Worm (Caenorhabditis elegans) whole organism, L1 larva: ENCODE results near the gene rnf-113.

Experiments
- C16A3.4 ChIP-seq: fragments of 150-350 bp; optimal IDR thresholded peaks from 2 replicates; lab custom pipeline; 2014; ENCODE audit warnings: missing biosample characterization, missing genetic modification characterization
- Y116A8C.19 ChIP-seq: sonication (generic microtip); optimal IDR thresholded peaks from 2 replicates; lab custom pipeline; 2016; ENCODE audit warnings: missing compliant biosample characterization, missing genetic modification characterization, borderline replicate concordance
- aha-1 ChIP-seq: fragments of 150-350 bp; optimal IDR thresholded peaks from 2 replicates; lab custom pipeline; 2014; ENCODE audit warnings: missing biosample characterization, missing genetic modification characterization
- alr-1 ChIP-seq: fragments of 200-800 bp; sonication (Bioruptor generic); optimal IDR thresholded peaks from 2 replicates; lab custom pipeline; 2018; ENCODE audit warnings: borderline replicate concordance, mild to moderate bottlenecking, missing genetic modification characterization, missing compliant biosample characterization
- aly-2 ChIP-seq: fragments of 150-350 bp; optimal IDR thresholded peaks from 2 replicates; lab custom pipeline; 2014; ENCODE audit warnings: missing biosample characterization, missing genetic modification characterization
- ceh-90 ChIP-seq: sonication (generic microtip); optimal IDR thresholded peaks from 2 replicates; lab custom pipeline; 2016; ENCODE audit warnings: missing genetic modification characterization, missing compliant biosample characterization
- dpl-1 ChIP-seq, 3 experiments: fragments of 150-350 bp in 2 of 3; sonication (generic microtip) in 1 of 3; optimal IDR thresholded peaks; 2 replicates each; lab custom pipeline; 2014 to 2017; ENCODE audit warnings: missing biosample characterization in 3 of 3, missing genetic modification characterization in 3 of 3, missing genetic modification reagents in 3 of 3
- dsc-1 ChIP-seq: sonication (generic microtip); optimal IDR thresholded peaks from 2 replicates; lab custom pipeline; 2016; ENCODE audit warnings: mild to moderate bottlenecking, missing genetic modification characterization, missing compliant biosample characterization
- egl-27 ChIP-seq, 2 experiments: fragments of 150-350 bp in 1 of 2; sonication (generic microtip); optimal IDR thresholded peaks; 3 replicates each; lab custom pipeline; 2017 to 2018; ENCODE audit warnings: missing biosample characterization in 2 of 2, missing genetic modification characterization in 2 of 2, missing genetic modification reagents in 2 of 2
- elt-3 ChIP-seq, 6 experiments: fragments of 150-350 bp in 1 of 6; sonication (generic microtip); optimal IDR thresholded peaks; 2 replicates each; lab custom pipeline; 2017 to 2018; ENCODE audit warnings: missing biosample characterization in 6 of 6, missing genetic modification characterization in 6 of 6, inconsistent platforms in 1 of 6
- ets-5 ChIP-seq: fragments of 200-800 bp; sonication (Bioruptor generic); IDR thresholded peaks from 2 replicates; pipeline ENCODE4 v1.3.6; 2022; ENCODE audit warnings: missing genetic modification characterization, missing compliant biosample characterization
- fkh-10 ChIP-seq: sonication (generic microtip); optimal IDR thresholded peaks from 2 replicates; lab custom pipeline; 2017; ENCODE audit warnings: missing biosample characterization, missing genetic modification reagents, missing genetic modification characterization
- fkh-4 ChIP-seq: sonication (generic microtip); optimal IDR thresholded peaks from 2 replicates; lab custom pipeline; 2016; ENCODE audit warnings: missing compliant biosample characterization, missing genetic modification characterization, borderline replicate concordance
- fkh-8 ChIP-seq: sonication (generic microtip); optimal IDR thresholded peaks from 2 replicates; lab custom pipeline; 2016; ENCODE audit warnings: mild to moderate bottlenecking, missing genetic modification characterization, missing compliant biosample characterization
- hlh-4 ChIP-seq: sonication (generic microtip); optimal IDR thresholded peaks from 2 replicates; lab custom pipeline; 2016; ENCODE audit warnings: mild to moderate bottlenecking, missing genetic modification characterization, missing compliant biosample characterization
- hpl-2 ChIP-seq: fragments of 150-350 bp; optimal IDR thresholded peaks from 2 replicates; lab custom pipeline; 2014; ENCODE audit warnings: missing biosample characterization, missing genetic modification reagents, missing genetic modification characterization
- irx-1 ChIP-seq: sonication (generic microtip); optimal IDR thresholded peaks from 2 replicates; lab custom pipeline; 2016; ENCODE audit warnings: missing genetic modification characterization, missing compliant biosample characterization
- jun-1 ChIP-seq: fragments of 150-350 bp; optimal IDR thresholded peaks from 2 replicates; lab custom pipeline; 2014; ENCODE audit warnings: missing biosample characterization, missing genetic modification reagents, missing genetic modification characterization
- lin-13 ChIP-seq: fragments of 150-350 bp; optimal IDR thresholded peaks from 2 replicates; lab custom pipeline; 2014; ENCODE audit warnings: missing biosample characterization, missing genetic modification reagents, missing genetic modification characterization
- lin-14 ChIP-seq: fragments of 200-800 bp; sonication (Bioruptor generic); optimal IDR thresholded peaks from 2 replicates; lab custom pipeline; 2018; ENCODE audit warnings: mild to moderate bottlenecking, missing genetic modification characterization, moderate library complexity, missing compliant biosample characterization
- lin-15B ChIP-seq: fragments of 150-350 bp; sonication (generic microtip); optimal IDR thresholded peaks from 3 replicates; lab custom pipeline; 2014; ENCODE audit warnings: missing biosample characterization, missing genetic modification characterization
- lin-35 ChIP-seq, 2 experiments: fragments of 150-350 bp; optimal IDR thresholded peaks; 2 replicates each; lab custom pipeline; 2014; ENCODE audit warnings: missing biosample characterization in 2 of 2, missing genetic modification characterization in 2 of 2, missing genetic modification reagents in 2 of 2
- lir-3 ChIP-seq: sonication (generic microtip); optimal IDR thresholded peaks from 2 replicates; lab custom pipeline; 2016; ENCODE audit warnings: mild to moderate bottlenecking, missing genetic modification characterization, moderate library complexity, missing compliant biosample characterization; ENCODE audit not compliant: poor library complexity
- mep-1 ChIP-seq: fragments of 150-350 bp; optimal IDR thresholded peaks from 2 replicates; lab custom pipeline; 2014; ENCODE audit warnings: missing biosample characterization, missing genetic modification characterization
- nhr-11 ChIP-seq: fragments of 150-350 bp; optimal IDR thresholded peaks from 2 replicates; lab custom pipeline; 2014; ENCODE audit warnings: missing biosample characterization, missing genetic modification characterization
- nhr-19 ChIP-seq: fragments of 200-800 bp; sonication (Bioruptor generic); conservative IDR thresholded peaks from 2 replicates; pipeline ENCODE4 v1.3.6; 2022; ENCODE audit warnings: missing genetic modification characterization, missing compliant biosample characterization
- nhr-20 ChIP-seq: sonication (generic microtip); optimal IDR thresholded peaks from 2 replicates; lab custom pipeline; 2016; ENCODE audit warnings: mild to moderate bottlenecking, missing genetic modification characterization, missing compliant biosample characterization
- nhr-237 ChIP-seq: fragments of 150-350 bp; optimal IDR thresholded peaks from 2 replicates; lab custom pipeline; 2014; ENCODE audit warnings: missing biosample characterization, missing genetic modification characterization
- nhr-28 ChIP-seq: fragments of 150-350 bp; optimal IDR thresholded peaks from 2 replicates; lab custom pipeline; 2014; ENCODE audit warnings: missing biosample characterization, missing genetic modification characterization
- nhr-47 ChIP-seq: sonication (generic microtip); optimal IDR thresholded peaks from 2 replicates; lab custom pipeline; 2016; ENCODE audit warnings: mild to moderate bottlenecking, missing genetic modification characterization, moderate library complexity, missing compliant biosample characterization
- nhr-71 ChIP-seq: sonication (generic microtip); optimal IDR thresholded peaks from 2 replicates; lab custom pipeline; 2016; ENCODE audit warnings: mild to moderate bottlenecking, missing genetic modification characterization, moderate library complexity, missing compliant biosample characterization
- nhr-76 ChIP-seq: sonication (generic microtip); optimal IDR thresholded peaks from 2 replicates; lab custom pipeline; 2017; ENCODE audit warnings: missing biosample characterization, missing genetic modification characterization
- nhr-85 ChIP-seq: sonication (generic microtip); peaks from one replicate; lab custom pipeline; 2016; ENCODE audit warnings: missing genetic modification characterization, inconsistent platforms, missing compliant biosample characterization
- nhr-90 ChIP-seq: sonication (generic microtip); optimal IDR thresholded peaks from 2 replicates; lab custom pipeline; 2016; ENCODE audit warnings: mild to moderate bottlenecking, missing genetic modification characterization, missing compliant biosample characterization; ENCODE audit not compliant: poor library complexity
- pag-3 ChIP-seq: sonication (generic microtip); optimal IDR thresholded peaks from 2 replicates; lab custom pipeline; 2017; ENCODE audit warnings: missing genetic modification characterization, mild to moderate bottlenecking, missing compliant biosample characterization, antibody characterized with exemption, borderline replicate concordance; ENCODE audit not compliant: insufficient read depth
- pax-3 ChIP-seq: fragments of 200-800 bp; sonication (Bioruptor generic); optimal IDR thresholded peaks from 2 replicates; lab custom pipeline; 2018; ENCODE audit warnings: mild to moderate bottlenecking, missing genetic modification characterization, moderate library complexity, missing compliant biosample characterization
- rnt-1 ChIP-seq: sonication (generic microtip); optimal IDR thresholded peaks from 2 replicates; lab custom pipeline; 2016; ENCODE audit warnings: mild to moderate bottlenecking, missing genetic modification characterization, moderate library complexity, missing compliant biosample characterization
- skn-1 ChIP-seq: fragments of 150-350 bp; optimal IDR thresholded peaks from 2 replicates; lab custom pipeline; 2014; ENCODE audit warnings: missing biosample characterization, missing genetic modification characterization
- snpc-4 ChIP-seq: fragments of 150-350 bp; optimal IDR thresholded peaks from 2 replicates; lab custom pipeline; 2014; ENCODE audit warnings: missing biosample characterization, missing genetic modification characterization
- sox-4 ChIP-seq: sonication (generic microtip); optimal IDR thresholded peaks from 2 replicates; lab custom pipeline; 2016; ENCODE audit warnings: missing genetic modification characterization, missing compliant biosample characterization
- sptf-1 ChIP-seq: fragments of 150-350 bp; optimal IDR thresholded peaks from 2 replicates; lab custom pipeline; 2014; ENCODE audit warnings: missing biosample characterization, missing genetic modification characterization
- sup-37 ChIP-seq: fragments of 200-800 bp; sonication (Bioruptor generic); optimal IDR thresholded peaks from 2 replicates; lab custom pipeline; 2018; ENCODE audit warnings: mild to moderate bottlenecking, missing genetic modification characterization, missing compliant biosample characterization
- tbx-2 ChIP-seq: sonication (generic microtip); optimal IDR thresholded peaks from 2 replicates; lab custom pipeline; 2016; ENCODE audit warnings: missing genetic modification characterization, missing compliant biosample characterization
- tlp-1 ChIP-seq: fragments of 150-350 bp; optimal IDR thresholded peaks from 2 replicates; lab custom pipeline; 2014; ENCODE audit warnings: missing biosample characterization, missing genetic modification characterization
- unc-130 ChIP-seq: fragments of 150-350 bp; optimal IDR thresholded peaks from 2 replicates; lab custom pipeline; 2017; ENCODE audit warnings: missing biosample characterization, missing genetic modification characterization, inconsistent platforms
- vab-15 ChIP-seq: sonication (generic microtip); optimal IDR thresholded peaks from 2 replicates; lab custom pipeline; 2017; ENCODE audit warnings: missing genotype, mild to moderate bottlenecking, missing genetic modification characterization, missing compliant biosample characterization
- zag-1 ChIP-seq: fragments of 150-350 bp; optimal IDR thresholded peaks from 2 replicates; lab custom pipeline; 2014; ENCODE audit warnings: missing biosample characterization, missing genetic modification characterization
- ztf-11 ChIP-seq, 2 experiments: sonication (generic microtip); optimal IDR thresholded peaks; 2 replicates each; lab custom pipeline; 2016 to 2017; ENCODE audit warnings: missing genetic modification characterization in 2 of 2, missing biosample characterization in 1 of 2, missing compliant biosample characterization in 1 of 2
- ztf-4 ChIP-seq: fragments of 150-350 bp; optimal IDR thresholded peaks from 2 replicates; lab custom pipeline; 2014; ENCODE audit warnings: missing biosample characterization, missing genetic modification characterization

rnf-113 gene

ce11 chrIII:10720170-10720569 is 37.3 kb downstream of the rnf-113 start (continued):
- TF ChIP-seq vab-15 (tag; lab: Kevin White, UChicago) (no peak), ceh-90 (no peak), alr-1 (tag; lab: Kevin White, UChicago) (no peak), nhr-237 (tag; lab: Kevin White, UChicago) (peak; percentile 55), nhr-76 (tag; lab: Kevin White, UChicago) (peak; percentile 50), hpl-2 (GFP tag; lab: Kevin White, UChicago) (no peak), fkh-8 (tag; lab: Kevin White, UChicago) (peak; percentile 88), dsc-1 (tag; lab: Kevin White, UChicago) (peak; percentile 84), egl-27 (tag; optimal IDR thresholded peaks at IDR 0.05; lab: Kevin White, UChicago) (peak in 1 of 2 experiments; percentile 28), jun-1 (tag; lab: Kevin White, UChicago) (peak; percentile 80), aha-1 (tag; lab: Kevin White, UChicago) (peak; percentile 21), hlh-4 (tag; lab: Kevin White, UChicago) (no peak), ztf-11 (tag; optimal IDR thresholded peaks at IDR 0.05; lab: Kevin White, UChicago) (peak in 1 of 2 experiments; percentile 50), zag-1 (tag; lab: Kevin White, UChicago) (peak; percentile 18), rnt-1 (tag; lab: Kevin White, UChicago) (peak; percentile 93), nhr-28 (tag; lab: Kevin White, UChicago) (no peak), pag-3 (tag; lab: Kevin White, UChicago) (peak; percentile 59), nhr-90 (peak; percentile 81), snpc-4 (tag; lab: Kevin White, UChicago) (peak; percentile 60), lin-14 (GFP tag; lab: Kevin White, UChicago) (peak; percentile 98), fkh-10 (GFP tag; lab: Kevin White, UChicago) (peak; percentile 11), ets-5 (GFP tag; lab: Robert Waterston, UW) (no peak), nhr-11 (tag; lab: Kevin White, UChicago) (peak; percentile 78), sup-37 (GFP tag; lab: Kevin White, UChicago) (peak; percentile 37), unc-130 (tag; lab: Kevin White, UChicago) (peak; percentile 64), skn-1 (tag; lab: Kevin White, UChicago) (peak; percentile 77), fkh-4 (tag; lab: Kevin White, UChicago) (no peak), sptf-1 (tag; lab: Kevin White, UChicago) (no peak), dpl-1 (GFP tag; optimal IDR thresholded peaks at IDR 0.05; lab: Kevin White, UChicago) (peak; percentile 61 to 63 (median 61)), lin-15B (tag; lab: Kevin White, UChicago) (peak; percentile 38), pax-3 (tag; lab: Kevin White, UChicago) (peak; percentile 75), ztf-4 (tag; lab: Kevin White, UChicago) (peak; percentile 82), tlp-1 (tag; lab: Kevin White, UChicago) (no peak), lir-3 (tag; lab: Kevin White, UChicago) (peak; percentile 59), lin-35 (GFP tag; optimal IDR thresholded peaks at IDR 0.05; lab: Kevin White, UChicago) (peak; percentile 76 to 78), irx-1 (peak; percentile 54)

- TF ChIP-seq sox-4 (no peak), nhr-90 (peak; percentile 52), aha-1 (tag; lab: Kevin White, UChicago) (no peak), irx-1 (no peak), snpc-4 (tag; lab: Kevin White, UChicago) (no peak), skn-1 (tag; lab: Kevin White, UChicago) (no peak), ets-5 (GFP tag; lab: Robert Waterston, UW) (no peak), C16A3.4 (peak; percentile 17), Y116A8C.19 (no peak), vab-15 (tag; lab: Kevin White, UChicago) (no peak), nhr-85 (tag; lab: Kevin White, UChicago) (peak; percentile 56), elt-3 (tag; optimal IDR thresholded peaks at IDR 0.05; lab: Kevin White, UChicago) (peak in 3 of 6 experiments; percentile 60 to 90 (median 80)), nhr-71 (peak; percentile 44), lin-13 (GFP tag; lab: Kevin White, UChicago) (no peak), nhr-20 (tag; lab: Kevin White, UChicago) (peak; percentile 71), mep-1 (tag; lab: Kevin White, UChicago) (peak; percentile 35), tbx-2 (tag; lab: Kevin White, UChicago) (peak; percentile 24), nhr-237 (tag; lab: Kevin White, UChicago) (no peak), lir-3 (tag; lab: Kevin White, UChicago) (peak; percentile 47), nhr-76 (tag; lab: Kevin White, UChicago) (no peak), aly-2 (tag; lab: Kevin White, UChicago) (no peak), fkh-4 (tag; lab: Kevin White, UChicago) (no peak), nhr-19 (GFP tag; lab: Robert Waterston, UW) (peak; percentile 42; the same call in 1 of the 2 replicates), pag-3 (tag; lab: Kevin White, UChicago) (no peak), nhr-47 (no peak)
Observed at ce11 chrIII:10719057-10719456, 38.4 kb downstream of the rnf-113 start.
